Fruit fly (Drosophila melanogaster) whole organism, embryonic: ENCODE data around the gene Irbp.

Source experiments
- Ada2b ChIP-seq: fragments of 200-800 bp; sonication (Bioruptor generic); IDR thresholded peaks from 2 replicates; pipeline ENCODE4 v1.3.6; 2022; ENCODE audit warnings: missing biosample characterization, missing genetic modification characterization
- Adf1 ChIP-seq: fragments of 200-800 bp; sonication (Bioruptor generic); IDR thresholded peaks from 2 replicates; pipeline ENCODE4 v1.3.6; 2022; ENCODE audit warnings: missing biosample characterization, missing genetic modification characterization
- Atf3 ChIP-seq: fragments of 200-800 bp; sonication (Bioruptor generic); optimal IDR thresholded peaks from 3 replicates; lab custom pipeline; 2016; ENCODE audit warnings: missing biosample characterization, missing genetic modification characterization
- Atf6 ChIP-seq: fragments of 200-800 bp; sonication (Bioruptor generic); IDR thresholded peaks from 2 replicates; pipeline ENCODE4 v1.3.6; 2022; ENCODE audit warnings: missing biosample characterization, missing genetic modification characterization
- BEAF-32 ChIP-seq: fragments of 200-800 bp; sonication (Bioruptor generic); optimal IDR thresholded peaks from 3 replicates; lab custom pipeline; 2017; ENCODE audit warnings: missing biosample characterization, missing genetic modification characterization, mild to moderate bottlenecking, moderate library complexity, missing genetic modification reagents
- CG10147 ChIP-seq: fragments of 200-800 bp; sonication (Bioruptor generic); optimal IDR thresholded peaks from 2 replicates; lab custom pipeline; 2019; ENCODE audit warnings: missing biosample characterization, mild to moderate bottlenecking, missing genetic modification characterization, moderate library complexity
- CG10431 ChIP-seq: fragments of 200-800 bp; sonication (Bioruptor generic); optimal IDR thresholded peaks from 3 replicates; lab custom pipeline; 2018; ENCODE audit warnings: missing biosample characterization, mild to moderate bottlenecking, missing genetic modification characterization
- CG12155 ChIP-seq: fragments of 200-800 bp; sonication (Bioruptor generic); optimal IDR thresholded peaks from 3 replicates; lab custom pipeline; 2016; ENCODE audit warnings: missing biosample characterization, missing genetic modification characterization
- CG12219 ChIP-seq: fragments of 200-800 bp; sonication (Bioruptor generic); optimal IDR thresholded peaks from 3 replicates; lab custom pipeline; 2018; ENCODE audit warnings: missing biosample characterization, mild to moderate bottlenecking, missing genetic modification characterization
- CG12299 ChIP-seq: fragments of 200-800 bp; sonication (Bioruptor generic); optimal IDR thresholded peaks from 2 replicates; lab custom pipeline; 2018; ENCODE audit warnings: missing biosample characterization, mild to moderate bottlenecking, missing genetic modification characterization
- CG13775 ChIP-seq: fragments of 200-800 bp; sonication (Bioruptor generic); optimal IDR thresholded peaks from 3 replicates; lab custom pipeline; 2017; ENCODE audit warnings: missing biosample characterization, mild to moderate bottlenecking, missing genetic modification characterization
- CG13894 ChIP-seq: fragments of 200-800 bp; sonication (Bioruptor generic); optimal IDR thresholded peaks from 3 replicates; lab custom pipeline; 2018; ENCODE audit warnings: missing biosample characterization, mild to moderate bottlenecking, missing genetic modification characterization, moderate library complexity
- CG14965 ChIP-seq: fragments of 200-800 bp; sonication (Bioruptor generic); optimal IDR thresholded peaks from 2 replicates; lab custom pipeline; 2016; ENCODE audit warnings: missing biosample characterization, missing genetic modification characterization, borderline replicate concordance
- CG17359 ChIP-seq: fragments of 200-800 bp; sonication (Bioruptor generic); optimal IDR thresholded peaks from 3 replicates; lab custom pipeline; 2018; ENCODE audit warnings: missing biosample characterization, mild to moderate bottlenecking, missing genetic modification characterization, moderate library complexity
- CG17829 ChIP-seq: fragments of 200-800 bp; optimal IDR thresholded peaks from 2 replicates; lab custom pipeline; 2019; ENCODE audit warnings: missing biosample characterization, mild to moderate bottlenecking, missing genetic modification characterization, moderate library complexity
- CG2712 ChIP-seq: fragments of 200-800 bp; optimal IDR thresholded peaks from 3 replicates; lab custom pipeline; 2019; ENCODE audit warnings: missing biosample characterization, mild to moderate bottlenecking, missing genetic modification characterization, moderate library complexity
- CG5180 ChIP-seq: fragments of 200-800 bp; sonication (Bioruptor generic); optimal IDR thresholded peaks from 3 replicates; lab custom pipeline; 2017; ENCODE audit warnings: missing biosample characterization, missing genetic modification characterization, mild to moderate bottlenecking, moderate library complexity, missing genetic modification reagents
- CG6813 ChIP-seq: fragments of 200-800 bp; sonication (Bioruptor generic); optimal IDR thresholded peaks from 2 replicates; lab custom pipeline; 2017; ENCODE audit warnings: missing biosample characterization, missing genetic modification characterization, mild to moderate bottlenecking, moderate library complexity, missing genetic modification reagents
- CG8359 ChIP-seq: fragments of 200-800 bp; sonication (Bioruptor generic); optimal IDR thresholded peaks from 2 replicates; lab custom pipeline; 2017; ENCODE audit warnings: missing biosample characterization, mild to moderate bottlenecking, missing genetic modification characterization, borderline replicate concordance
- Fer1 ChIP-seq: fragments of 200-800 bp; sonication (Bioruptor generic); optimal IDR thresholded peaks from 2 replicates; lab custom pipeline; 2017; ENCODE audit warnings: missing biosample characterization, mild to moderate bottlenecking, missing genetic modification characterization
- Lhr ChIP-seq: fragments of 200-800 bp; sonication (Bioruptor generic); optimal IDR thresholded peaks from 3 replicates; lab custom pipeline; 2017; ENCODE audit warnings: mild to moderate bottlenecking, missing biosample characterization, missing genetic modification reagents, missing genetic modification characterization
- Lpt ChIP-seq: fragments of >200 bp; optimal IDR thresholded peaks from 2 replicates; lab custom pipeline; 2018; ENCODE audit warnings: missing biosample characterization, missing genetic modification characterization
- Pdp1 ChIP-seq, 2 experiments: fragments of 200-800 bp; sonication (Bioruptor generic); optimal IDR thresholded peaks; 3 replicates each; lab custom pipeline; 2016; ENCODE audit warnings: missing biosample characterization in 2 of 2, missing genetic modification characterization in 2 of 2, mild to moderate bottlenecking in 1 of 2, moderate library complexity in 1 of 2
- Sry-β ChIP-seq: fragments of 200-800 bp; sonication (Bioruptor generic); optimal IDR thresholded peaks from 2 replicates; lab custom pipeline; 2018; ENCODE audit warnings: missing biosample characterization, mild to moderate bottlenecking, missing genetic modification characterization, moderate library complexity
- Xbp1 ChIP-seq: fragments of 200-800 bp; sonication (Bioruptor generic); optimal IDR thresholded peaks from 3 replicates; lab custom pipeline; 2016; ENCODE audit warnings: missing biosample characterization, mild to moderate bottlenecking, missing genetic modification characterization
- chinmo ChIP-seq: fragments of 200-800 bp; sonication (Bioruptor generic); IDR thresholded peaks from 4 replicates; pipeline ENCODE4 v1.3.6; 2022; ENCODE audit warnings: missing biosample characterization, missing genetic modification characterization; ENCODE audit not compliant: partially characterized antibody
- ci ChIP-seq: fragments of 200-800 bp; sonication (Bioruptor generic); IDR thresholded peaks from 3 replicates; pipeline ENCODE4 v1.3.6; 2022; ENCODE audit warnings: missing biosample characterization, missing genetic modification characterization
- corto ChIP-seq: fragments of 200-800 bp; sonication (Bioruptor generic); optimal IDR thresholded peaks from 2 replicates; lab custom pipeline; 2016; ENCODE audit warnings: missing biosample characterization, mild to moderate bottlenecking, missing genetic modification characterization, moderate library complexity
- dm ChIP-seq: fragments of 200-800 bp; sonication (Bioruptor generic); optimal IDR thresholded peaks from 3 replicates; lab custom pipeline; 2016; ENCODE audit warnings: missing biosample characterization, missing genetic modification characterization
- esg ChIP-seq: fragments of 200-800 bp; sonication (Bioruptor generic); conservative IDR thresholded peaks from 2 replicates; pipeline ENCODE4 v1.3.6; 2022; ENCODE audit warnings: missing biosample characterization, missing genetic modification characterization
- fd3F ChIP-seq: fragments of 200-800 bp; sonication (Bioruptor generic); optimal IDR thresholded peaks from 2 replicates; lab custom pipeline; 2018; ENCODE audit warnings: missing biosample characterization, mild to moderate bottlenecking, missing genetic modification characterization, moderate library complexity
- fd64A ChIP-seq: fragments of 200-800 bp; sonication (Bioruptor generic); optimal IDR thresholded peaks from 3 replicates; lab custom pipeline; 2018; ENCODE audit warnings: missing biosample characterization, mild to moderate bottlenecking, missing genetic modification characterization
- gro ChIP-seq: fragments of 200-800 bp; sonication (Bioruptor generic); optimal IDR thresholded peaks from 2 replicates; lab custom pipeline; 2016; ENCODE audit warnings: missing biosample characterization, missing genetic modification characterization
- kni ChIP-seq: fragments of 200-800 bp; sonication (Bioruptor generic); optimal IDR thresholded peaks from 3 replicates; lab custom pipeline; 2017; ENCODE audit warnings: mild to moderate bottlenecking, missing biosample characterization, missing genetic modification reagents, missing genetic modification characterization
- lilli ChIP-seq: fragments of 200-800 bp; sonication (Bioruptor generic); optimal IDR thresholded peaks from 3 replicates; lab custom pipeline; 2016; ENCODE audit warnings: missing biosample characterization, missing genetic modification characterization
- lola ChIP-seq, 3 experiments: fragments of >200 bp in 2 of 3; fragments of 200-800 bp in 1 of 3; sonication (Bioruptor generic) in 1 of 3; optimal IDR thresholded peaks; 2 replicates each; lab custom pipeline; 2017 to 2019; ENCODE audit warnings: missing biosample characterization in 3 of 3, missing genetic modification characterization in 3 of 3, mild to moderate bottlenecking in 1 of 3, moderate library complexity in 1 of 3
- nerfin-1 ChIP-seq: fragments of 200-800 bp; sonication (Bioruptor generic); optimal IDR thresholded peaks from 3 replicates; lab custom pipeline; 2019; ENCODE audit warnings: missing biosample characterization, mild to moderate bottlenecking, missing genetic modification characterization, moderate library complexity
- nerfin-2 ChIP-seq: fragments of 200-800 bp; sonication (Bioruptor generic); IDR thresholded peaks from 2 replicates; pipeline ENCODE4 v1.3.6; 2022; ENCODE audit warnings: missing biosample characterization, missing genetic modification characterization; ENCODE audit not compliant: partially characterized antibody
- nom ChIP-seq: fragments of 200-800 bp; sonication (Bioruptor generic); optimal IDR thresholded peaks from 2 replicates; lab custom pipeline; 2017; ENCODE audit warnings: missing biosample characterization, missing genetic modification characterization, mild to moderate bottlenecking, moderate library complexity, missing genetic modification reagents
- onecut ChIP-seq: fragments of 200-800 bp; sonication (Bioruptor generic); IDR thresholded peaks from 2 replicates; pipeline ENCODE4 v1.3.6; 2022; ENCODE audit warnings: missing biosample characterization, missing genetic modification characterization
- otp ChIP-seq: fragments of 200-800 bp; sonication (Bioruptor generic); IDR thresholded peaks from 3 replicates; pipeline ENCODE4, ENCODE4 v1.3.6; 2022; ENCODE audit warnings: missing biosample characterization, missing genetic modification characterization
- pho ChIP-seq: fragments of 200-800 bp; sonication (Bioruptor generic); optimal IDR thresholded peaks from 2 replicates; lab custom pipeline; 2016; ENCODE audit warnings: missing biosample characterization, missing genetic modification characterization
- pnt ChIP-seq: fragments of 200-800 bp; sonication (Bioruptor generic); optimal IDR thresholded peaks from 3 replicates; lab custom pipeline; 2016; ENCODE audit warnings: missing biosample characterization, missing genetic modification characterization
- sd ChIP-seq: fragments of 200-800 bp; sonication (Bioruptor generic); optimal IDR thresholded peaks from 3 replicates; lab custom pipeline; 2018; ENCODE audit warnings: missing biosample characterization, mild to moderate bottlenecking, missing genetic modification characterization, moderate library complexity
- tap ChIP-seq: fragments of 200-800 bp; optimal IDR thresholded peaks from 3 replicates; lab custom pipeline; 2019; ENCODE audit warnings: missing biosample characterization, mild to moderate bottlenecking, missing genetic modification characterization, moderate library complexity
- tgo ChIP-seq: fragments of 200-800 bp; sonication (Bioruptor generic); IDR thresholded peaks from 3 replicates; pipeline ENCODE4 v1.3.6; 2022; ENCODE audit warnings: missing biosample characterization, missing genetic modification characterization
- tll ChIP-seq, 2 experiments: fragments of 200-800 bp in 1 of 2; fragments of >200 bp in 1 of 2; sonication (Bioruptor generic) in 1 of 2; optimal IDR thresholded peaks; 2 replicates each; lab custom pipeline; 2017 to 2019; ENCODE audit warnings: missing biosample characterization in 2 of 2, missing genetic modification characterization in 2 of 2, mild to moderate bottlenecking in 1 of 2, moderate library complexity in 1 of 2
- tup ChIP-seq: fragments of 200-800 bp; sonication (Bioruptor generic); optimal IDR thresholded peaks from 2 replicates; lab custom pipeline; 2016; ENCODE audit warnings: missing biosample characterization, mild to moderate bottlenecking, missing genetic modification characterization, moderate library complexity

The Irbp gene

DNA sequence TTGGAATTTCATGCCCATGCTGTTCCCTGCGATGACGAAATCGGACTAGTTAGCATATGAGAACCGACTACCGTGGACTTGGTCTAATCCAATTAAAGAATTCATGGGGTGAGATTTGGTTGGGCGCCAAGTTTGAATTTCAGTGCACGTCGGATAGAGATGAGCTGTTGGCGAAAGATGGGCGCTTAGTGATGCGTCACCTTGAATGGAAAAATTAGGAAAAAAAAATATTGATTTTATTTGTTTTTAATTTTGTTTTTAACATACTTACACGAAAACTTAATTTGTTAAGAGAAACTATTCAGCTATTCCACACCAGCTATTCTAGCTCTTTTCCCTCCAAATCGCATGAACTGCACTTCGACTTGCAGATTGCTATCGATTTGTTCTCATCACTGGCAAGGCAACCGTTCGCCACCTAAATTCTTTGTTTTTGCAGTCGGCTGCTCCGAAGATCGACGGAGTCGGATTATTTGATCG, 11.8 kb downstream of the Irbp start, which contains the start of the genes ninaG and Sptz (continued):
- TF ChIP-seq CG10147 (GFP tag; lab: Kevin White, UChicago): no peak
- TF ChIP-seq nerfin-1 (tag; lab: Kevin White, UChicago): peak; percentile 84
- TF ChIP-seq onecut (GFP tag; lab: Robert Waterston, UW): no peak; the same call in 1 of the 2 replicates
- no peak for TF ChIP-seq CG13894 (tag; lab: Kevin White, UChicago)
- TF ChIP-seq dm: peak; percentile 88
- peak in 1 of 3 experiments; percentile 92 for TF ChIP-seq lola (GFP tag; optimal IDR thresholded peaks at IDR 0.05; lab: Kevin White, UChicago)
- TF ChIP-seq CG12219: peak; percentile 66
- TF ChIP-seq CG2712 (tag; lab: Kevin White, UChicago): peak; percentile 94
- peak; percentile 94 to 97 for TF ChIP-seq Pdp1 (GFP tag; optimal IDR thresholded peaks at IDR 0.05; lab: Kevin White, UChicago)
- no peak for TF ChIP-seq corto (GFP tag; lab: Kevin White, UChicago)
- no peak for TF ChIP-seq CG5180 (GFP tag; lab: Kevin White, UChicago)
- TF ChIP-seq pnt: peak; percentile 94
- peak; percentile 99 for TF ChIP-seq Sry-β
- TF ChIP-seq chinmo (GFP tag; lab: Robert Waterston, UW): 0 out of 4 replicates have a peak, but pooled peaks have one; percentile 52
- TF ChIP-seq fd64A (GFP tag; lab: Kevin White, UChicago): peak; percentile 21
- peak; percentile 94 for TF ChIP-seq CG13775 (GFP tag; lab: Kevin White, UChicago)
- peak; percentile 69 for TF ChIP-seq BEAF-32 (GFP tag; lab: Kevin White, UChicago)
- peak; percentile 96 for TF ChIP-seq pho (GFP tag; lab: Kevin White, UChicago)
- TF ChIP-seq tll (GFP tag; optimal IDR thresholded peaks at IDR 0.05; lab: Kevin White, UChicago): peak in 1 of 2 experiments; percentile 26
- TF ChIP-seq Ada2b (GFP tag; lab: Robert Waterston, UW): peak; percentile 95
- TF ChIP-seq gro (GFP tag; lab: Kevin White, UChicago): no peak
- TF ChIP-seq sd: no peak
- no peak for TF ChIP-seq Fer1
- no peak for TF ChIP-seq nerfin-2 (GFP tag; lab: Robert Waterston, UW)
- peak; percentile 56 for TF ChIP-seq CG8359
- TF ChIP-seq lilli (GFP tag; lab: Kevin White, UChicago): peak; percentile 98
- TF ChIP-seq CG6813: peak; percentile 69
- TF ChIP-seq tgo: peak; percentile 96
- peak; percentile 92 for TF ChIP-seq CG17359 (tag; lab: Kevin White, UChicago)
- TF ChIP-seq esg (GFP tag; lab: Robert Waterston, UW): peak; percentile 96
- peak; percentile 92 for TF ChIP-seq otp (GFP tag; lab: Robert Waterston, UW)
- TF ChIP-seq kni: no peak
- TF ChIP-seq Lhr: peak; percentile 85
- TF ChIP-seq Atf3: peak; percentile 92
- TF ChIP-seq CG17829 (tag; lab: Kevin White, UChicago): peak; percentile 91
- peak; percentile 91 for TF ChIP-seq ci
- TF ChIP-seq nom (GFP tag; lab: Kevin White, UChicago): no peak
- TF ChIP-seq CG12299 (tag; lab: Kevin White, UChicago): peak; percentile 80
- peak; percentile 97 for TF ChIP-seq Xbp1
- no peak for TF ChIP-seq tap (tag; lab: Kevin White, UChicago)
- TF ChIP-seq Adf1 (GFP tag; lab: Robert Waterston, UW): peak; percentile 81
- TF ChIP-seq CG12155 (GFP tag; lab: Kevin White, UChicago): peak; percentile 94
- TF ChIP-seq Atf6 (GFP tag; lab: Robert Waterston, UW): peak; percentile 92
- peak; percentile 86 for TF ChIP-seq fd3F (GFP tag; lab: Kevin White, UChicago)
- TF ChIP-seq CG14965 (GFP tag; lab: Kevin White, UChicago): peak; percentile 31
- TF ChIP-seq CG10431: no peak
- TF ChIP-seq Lpt (GFP tag; lab: Kevin White, UChicago): no peak
- peak; percentile 88 for TF ChIP-seq tup
